Fruit fly (Drosophila melanogaster) whole organism, embryonic: Measurements from ENCODE around the gene Pxd.

Experiments
- CG10147 ChIP-seq: fragments of 200-800 bp; sonication (Bioruptor generic); optimal IDR thresholded peaks from 2 replicates; lab custom pipeline; 2019; ENCODE audit warnings: missing biosample characterization, mild to moderate bottlenecking, missing genetic modification characterization, moderate library complexity
- CG11504 ChIP-seq: fragments of 200-800 bp; sonication (Bioruptor generic); optimal IDR thresholded peaks from 3 replicates; lab custom pipeline; 2019; ENCODE audit warnings: missing biosample characterization, mild to moderate bottlenecking, missing genetic modification characterization, moderate library complexity
- CG11560 ChIP-seq: fragments of 200-800 bp; sonication (Bioruptor generic); IDR thresholded peaks from 3 replicates; pipeline ENCODE4 v1.3.6; 2022; ENCODE audit warnings: missing biosample characterization, missing genetic modification characterization
- CG13123 ChIP-seq: fragments of 200-800 bp; sonication (Bioruptor generic); optimal IDR thresholded peaks from 2 replicates; lab custom pipeline; 2016; ENCODE audit warnings: missing biosample characterization, missing genetic modification characterization
- CG13287 ChIP-seq: fragments of 200-800 bp; sonication (Bioruptor generic); IDR thresholded peaks from 2 replicates; pipeline ENCODE4 v1.3.6; 2022; ENCODE audit warnings: missing biosample characterization, missing genetic modification characterization; ENCODE audit not compliant: partially characterized antibody
- CG1602 ChIP-seq: fragments of 200-800 bp; sonication (Bioruptor generic); optimal IDR thresholded peaks from 3 replicates; lab custom pipeline; 2016; ENCODE audit warnings: missing biosample characterization, missing genetic modification characterization
- CG1603 ChIP-seq: fragments of 200-800 bp; sonication (Bioruptor generic); optimal IDR thresholded peaks from 2 replicates; lab custom pipeline; 2019; ENCODE audit warnings: missing biosample characterization, mild to moderate bottlenecking, missing genetic modification characterization, moderate library complexity
- CG16815 ChIP-seq: fragments of 200-800 bp; sonication (Bioruptor generic); optimal IDR thresholded peaks from 3 replicates; lab custom pipeline; 2017; ENCODE audit warnings: missing biosample characterization, mild to moderate bottlenecking, missing genetic modification characterization
- CG17568 ChIP-seq: fragments of 200-800 bp; sonication (Bioruptor generic); optimal IDR thresholded peaks from 2 replicates; lab custom pipeline; 2018; ENCODE audit warnings: missing biosample characterization, mild to moderate bottlenecking, missing genetic modification characterization, moderate library complexity
- CG18476 ChIP-seq: fragments of 200-800 bp; sonication (Bioruptor generic); optimal IDR thresholded peaks from 2 replicates; lab custom pipeline; 2016; ENCODE audit warnings: missing biosample characterization, mild to moderate bottlenecking, missing genetic modification characterization
- CG2129 ChIP-seq: fragments of 200-800 bp; sonication (Bioruptor generic); IDR thresholded peaks from 2 replicates; pipeline ENCODE4 v1.3.6; 2022; ENCODE audit warnings: missing biosample characterization, missing genetic modification characterization; ENCODE audit not compliant: partially characterized antibody
- CG34376 ChIP-seq: fragments of 200-800 bp; sonication (Bioruptor generic); optimal IDR thresholded peaks from 2 replicates; lab custom pipeline; 2018; ENCODE audit warnings: missing biosample characterization, mild to moderate bottlenecking, missing genetic modification characterization
- CG3847 ChIP-seq: fragments of 200-800 bp; sonication (Bioruptor generic); IDR thresholded peaks from 2 replicates; pipeline ENCODE4 v1.3.6; 2022; ENCODE audit warnings: missing biosample characterization, missing genetic modification characterization
- CG3995 ChIP-seq: fragments of 200-800 bp; sonication (Bioruptor generic); optimal IDR thresholded peaks from 3 replicates; lab custom pipeline; 2016; ENCODE audit warnings: missing biosample characterization, missing genetic modification characterization
- CG4424 ChIP-seq: fragments of 200-800 bp; sonication (Bioruptor generic); optimal IDR thresholded peaks from 3 replicates; lab custom pipeline; 2016; ENCODE audit warnings: missing biosample characterization, missing genetic modification characterization
- CG6272 ChIP-seq: fragments of 200-800 bp; sonication (Bioruptor generic); IDR thresholded peaks from 2 replicates; pipeline ENCODE4 v1.3.6; 2022; ENCODE audit warnings: missing biosample characterization, missing genetic modification characterization
- CG8359 ChIP-seq: fragments of 200-800 bp; sonication (Bioruptor generic); optimal IDR thresholded peaks from 2 replicates; lab custom pipeline; 2017; ENCODE audit warnings: missing biosample characterization, mild to moderate bottlenecking, missing genetic modification characterization, borderline replicate concordance
- CkIIα-i1 ChIP-seq: fragments of 200-800 bp; sonication (Bioruptor generic); IDR thresholded peaks from 2 replicates; pipeline ENCODE4 v1.3.6; 2022; ENCODE audit warnings: missing biosample characterization, missing genetic modification characterization
- E2f1 ChIP-seq: fragments of 200-800 bp; sonication (Bioruptor generic); IDR thresholded peaks from 2 replicates; pipeline ENCODE4 v1.3.6; 2022; ENCODE audit warnings: missing biosample characterization, missing genetic modification characterization
- Ets65A ChIP-seq: fragments of 200-800 bp; sonication (Bioruptor generic); peaks from one replicate; lab custom pipeline; 2016; ENCODE audit warnings: missing biosample characterization, missing genetic modification characterization
- Fer2 ChIP-seq: fragments of 200-800 bp; sonication (Bioruptor generic); optimal IDR thresholded peaks from 2 replicates; lab custom pipeline; 2018; ENCODE audit warnings: missing biosample characterization, mild to moderate bottlenecking, missing genetic modification characterization, moderate library complexity
- H15 ChIP-seq: fragments of 200-800 bp; sonication (Bioruptor generic); IDR thresholded peaks from 3 replicates; pipeline ENCODE4 v1.3.6; 2022; ENCODE audit warnings: missing biosample characterization, missing genetic modification characterization
- HLH3B ChIP-seq: fragments of 200-800 bp; sonication (Bioruptor generic); IDR thresholded peaks from 2 replicates; pipeline ENCODE4 v1.3.6; 2022; ENCODE audit warnings: missing biosample characterization, missing genetic modification characterization
- HLH4C ChIP-seq: fragments of 200-800 bp; sonication (Bioruptor generic); IDR thresholded peaks from 3 replicates; pipeline ENCODE4 v1.3.6; 2022; ENCODE audit warnings: missing biosample characterization, missing genetic modification characterization; ENCODE audit not compliant: partially characterized antibody
- Lim3 ChIP-seq: fragments of 200-800 bp; sonication (Bioruptor generic); IDR thresholded peaks from 2 replicates; pipeline ENCODE4 v1.3.6; 2022; ENCODE audit warnings: missing biosample characterization, missing genetic modification characterization
- MESR4 ChIP-seq: fragments of 200-800 bp; sonication (Bioruptor generic); optimal IDR thresholded peaks from 2 replicates; lab custom pipeline; 2018; ENCODE audit warnings: missing biosample characterization, mild to moderate bottlenecking, missing genetic modification characterization, moderate library complexity
- NC2α ChIP-seq: fragments of 200-800 bp; sonication (Bioruptor generic); optimal IDR thresholded peaks from 2 replicates; lab custom pipeline; 2016; ENCODE audit warnings: missing biosample characterization, missing genetic modification characterization
- NFAT ChIP-seq: fragments of 200-800 bp; sonication (Bioruptor generic); IDR thresholded peaks from 2 replicates; pipeline ENCODE4 v1.3.6; 2022; ENCODE audit warnings: missing biosample characterization, missing genetic modification characterization
- Ptx1 ChIP-seq: fragments of 200-800 bp; sonication (Bioruptor generic); IDR thresholded peaks from 2 replicates; pipeline ENCODE4 v1.3.6; 2022; ENCODE audit warnings: missing biosample characterization, missing genetic modification characterization
- Trl ChIP-seq, 3 experiments: fragments of >200 bp in 2 of 3; fragments of 200-800 bp in 1 of 3; sonication (Bioruptor generic) in 1 of 3; optimal IDR thresholded peaks; 2 replicates in 1 of 3; 3 replicates in 2 of 3; lab custom pipeline; 2016 to 2017; ENCODE audit warnings: missing biosample characterization in 1 of 3, missing genetic modification characterization in 1 of 3
- bigmax ChIP-seq: fragments of 200-800 bp; sonication (Bioruptor generic); optimal IDR thresholded peaks from 2 replicates; lab custom pipeline; 2018; ENCODE audit warnings: missing biosample characterization, mild to moderate bottlenecking, missing genetic modification characterization
- cas ChIP-seq: fragments of 200-800 bp; sonication (Bioruptor generic); IDR thresholded peaks from 2 replicates; pipeline ENCODE4 v1.3.6; 2022; ENCODE audit warnings: missing biosample characterization, missing genetic modification characterization
- chn ChIP-seq: fragments of 200-800 bp; sonication (Bioruptor generic); optimal IDR thresholded peaks from 2 replicates; lab custom pipeline; 2016; ENCODE audit warnings: missing biosample characterization, missing genetic modification characterization
- cwo ChIP-seq: fragments of 200-800 bp; sonication (Bioruptor generic); optimal IDR thresholded peaks from 3 replicates; lab custom pipeline; 2017; ENCODE audit warnings: missing biosample characterization, missing genetic modification characterization, mild to moderate bottlenecking, moderate library complexity, missing genetic modification reagents
- emc ChIP-seq: fragments of 200-800 bp; sonication (Bioruptor generic); optimal IDR thresholded peaks from 2 replicates; lab custom pipeline; 2016; ENCODE audit warnings: missing biosample characterization, missing genetic modification characterization
- fd3F ChIP-seq: fragments of 200-800 bp; sonication (Bioruptor generic); optimal IDR thresholded peaks from 2 replicates; lab custom pipeline; 2018; ENCODE audit warnings: missing biosample characterization, mild to moderate bottlenecking, missing genetic modification characterization, moderate library complexity
- fd96Cb ChIP-seq: fragments of 200-800 bp; sonication (Bioruptor generic); optimal IDR thresholded peaks from 2 replicates; lab custom pipeline; 2018; ENCODE audit warnings: missing biosample characterization, mild to moderate bottlenecking, missing genetic modification characterization, moderate library complexity
- grau ChIP-seq: fragments of 200-800 bp; optimal IDR thresholded peaks from 3 replicates; lab custom pipeline; 2019; ENCODE audit warnings: missing biosample characterization, mild to moderate bottlenecking, missing genetic modification characterization, moderate library complexity
- grn ChIP-seq: fragments of 200-800 bp; sonication (Bioruptor generic); optimal IDR thresholded peaks from 3 replicates; lab custom pipeline; 2017; ENCODE audit warnings: missing biosample characterization, missing genetic modification characterization
- gro ChIP-seq: fragments of 200-800 bp; sonication (Bioruptor generic); optimal IDR thresholded peaks from 2 replicates; lab custom pipeline; 2016; ENCODE audit warnings: missing biosample characterization, missing genetic modification characterization
- knrl ChIP-seq: fragments of 200-800 bp; sonication (Bioruptor generic); IDR thresholded peaks from 3 replicates; pipeline ENCODE4 v1.3.6; 2022; ENCODE audit warnings: missing biosample characterization, missing genetic modification characterization; ENCODE audit not compliant: partially characterized antibody
- lab ChIP-seq: fragments of 200-800 bp; sonication (Bioruptor generic); optimal IDR thresholded peaks from 3 replicates; lab custom pipeline; 2017; ENCODE audit warnings: missing biosample characterization, missing genetic modification characterization, mild to moderate bottlenecking, moderate library complexity, missing genetic modification reagents
- prd ChIP-seq, 3 experiments: fragments of >200 bp in 2 of 3; fragments of 200-800 bp in 1 of 3; sonication (Bioruptor generic) in 1 of 3; optimal IDR thresholded peaks in 2 of 3; IDR thresholded peaks in 1 of 3; 2 replicates in 2 of 3; 3 replicates in 1 of 3; pipeline versions ENCODE4 v1.3.6 to Lab custom; 2017 to 2022; ENCODE audit warnings: missing biosample characterization in 1 of 3, missing genetic modification characterization in 1 of 3
- repo ChIP-seq: fragments of 200-800 bp; sonication (Bioruptor generic); optimal IDR thresholded peaks from 2 replicates; lab custom pipeline; 2016; ENCODE audit warnings: missing biosample characterization, missing genetic modification characterization
- sna ChIP-seq: fragments of 200-800 bp; sonication (Bioruptor generic); IDR thresholded peaks from 2 replicates; pipeline ENCODE4 v1.3.6; 2022; ENCODE audit warnings: missing biosample characterization, missing genetic modification characterization; ENCODE audit not compliant: partially characterized antibody
- tup ChIP-seq: fragments of 200-800 bp; sonication (Bioruptor generic); optimal IDR thresholded peaks from 2 replicates; lab custom pipeline; 2016; ENCODE audit warnings: missing biosample characterization, mild to moderate bottlenecking, missing genetic modification characterization, moderate library complexity
- unpg ChIP-seq: fragments of 200-800 bp; sonication (Bioruptor generic); optimal IDR thresholded peaks from 3 replicates; lab custom pipeline; 2018; ENCODE audit warnings: missing biosample characterization, mild to moderate bottlenecking, missing genetic modification characterization, moderate library complexity
- usp ChIP-seq: fragments of >200 bp; optimal IDR thresholded peaks from 2 replicates; lab custom pipeline; 2017; ENCODE audit warnings: missing biosample characterization, missing genetic modification characterization

The Pxd gene

dm6 chr3R:17056183-17056904, 42.0 kb downstream of the Pxd start (continued):
- TF ChIP-seq CG16815 (GFP tag; lab: Kevin White, UChicago) (no peak), CG13123 (GFP tag; lab: Kevin White, UChicago) (no peak), sna (GFP tag; lab: Robert Waterston, UW) (peak; percentile 57), CG11560 (tag; lab: Robert Waterston, UW) (no peak), NFAT (GFP tag; lab: Robert Waterston, UW) (peak; percentile 52; the same call in 1 of the 2 replicates), grau (tag; lab: Kevin White, UChicago) (peak; percentile 24), bigmax (no peak), unpg (no peak), gro (GFP tag; lab: Kevin White, UChicago) (peak; percentile 77), usp (GFP tag; lab: Kevin White, UChicago) (no peak), lab (peak; percentile 30), cas (no peak), CG18476 (GFP tag; lab: Kevin White, UChicago) (no peak), CG1602 (no peak), H15 (GFP tag; lab: Robert Waterston, UW) (no peak), CG3995 (GFP tag; lab: Kevin White, UChicago) (no peak), repo (no peak), CkIIα-i1 (GFP tag; lab: Robert Waterston, UW) (no peak), CG4424 (GFP tag; lab: Kevin White, UChicago) (no peak), tup (GFP tag; lab: Kevin White, UChicago) (no peak)
- TF ChIP-seq, all 482 proteins: peak for 169

- no peak for TF ChIP-seq CG2129 (GFP tag; lab: Robert Waterston, UW)
- TF ChIP-seq E2f1 (GFP tag; lab: Robert Waterston, UW), result no peak
- TF ChIP-seq Trl (optimal IDR thresholded peaks at IDR 0.05; lab: Kevin White, UChicago), result no peak
- TF ChIP-seq Trl (GFP tag; optimal IDR thresholded peaks at IDR 0.05; lab: Kevin White, UChicago), result no peak
- no peak for TF ChIP-seq Ets65A (GFP tag; lab: Kevin White, UChicago)
- no peak for TF ChIP-seq Fer2 (tag; lab: Kevin White, UChicago)
- TF ChIP-seq Lim3, result no peak
- TF ChIP-seq fd3F, result no peak
- TF ChIP-seq Ptx1, result peak; percentile 49
- no peak for TF ChIP-seq HLH4C (GFP tag; lab: Robert Waterston, UW)
- TF ChIP-seq prd (optimal IDR thresholded peaks at IDR 0.05; lab: Kevin White, UChicago), result no peak
- TF ChIP-seq prd (GFP tag; IDR thresholded peaks at IDR 0.05; lab: Robert Waterston, UW), result peak; percentile 42; the same call in 1 of the 3 replicates
- no peak for TF ChIP-seq gro (GFP tag; lab: Kevin White, UChicago)
- no peak for TF ChIP-seq grn
- no peak for TF ChIP-seq HLH3B
- no peak for TF ChIP-seq CG34376 (GFP tag; lab: Kevin White, UChicago)
- no peak for TF ChIP-seq MESR4 (GFP tag; lab: Kevin White, UChicago)
- no peak for TF ChIP-seq CG8359 (GFP tag; lab: Kevin White, UChicago)
- TF ChIP-seq CG13287, result no peak
- TF ChIP-seq CG6272, result no peak
- TF ChIP-seq NC2α (GFP tag; lab: Kevin White, UChicago), result no peak
- TF ChIP-seq CG11504, result no peak
- no peak for TF ChIP-seq CG17568 (GFP tag; lab: Kevin White, UChicago)
- TF ChIP-seq chn (GFP tag; lab: Kevin White, UChicago), result no peak
- TF ChIP-seq cwo, result no peak
- peak; percentile 45 for TF ChIP-seq fd96Cb (tag; lab: Kevin White, UChicago)
- no peak for TF ChIP-seq knrl (GFP tag; lab: Robert Waterston, UW)
- TF ChIP-seq CG1602, result no peak
- no peak for TF ChIP-seq CG3847 (GFP tag; lab: Robert Waterston, UW)
- TF ChIP-seq emc (GFP tag; lab: Kevin White, UChicago), result no peak
- peak; percentile 42 for TF ChIP-seq CG1603 (tag; lab: Kevin White, UChicago)
- no peak for TF ChIP-seq CG10147 (GFP tag; lab: Kevin White, UChicago)
These were observed 42.5 kb downstream of the Pxd start for dm6 chr3R:17056905-17057251.
